Worm (Caenorhabditis elegans) whole organism, L1 larva: ENCODE data around the gene unc-60.

Experiments
- F16B12.6 ChIP-seq: fragments of 150-350 bp; optimal IDR thresholded peaks from 2 replicates; lab custom pipeline; 2014; ENCODE audit warnings: missing biosample characterization, missing genetic modification characterization
- aha-1 ChIP-seq: fragments of 150-350 bp; optimal IDR thresholded peaks from 2 replicates; lab custom pipeline; 2014; ENCODE audit warnings: missing biosample characterization, missing genetic modification characterization
- alr-1 ChIP-seq: fragments of 200-800 bp; sonication (Bioruptor generic); optimal IDR thresholded peaks from 2 replicates; lab custom pipeline; 2018; ENCODE audit warnings: borderline replicate concordance, mild to moderate bottlenecking, missing genetic modification characterization, missing compliant biosample characterization
- aly-2 ChIP-seq: fragments of 150-350 bp; optimal IDR thresholded peaks from 2 replicates; lab custom pipeline; 2014; ENCODE audit warnings: missing biosample characterization, missing genetic modification characterization
- ama-1 ChIP-seq: fragments of 150-350 bp; optimal IDR thresholded peaks from 2 replicates; lab custom pipeline; 2014
- blmp-1 ChIP-seq: fragments of 150-350 bp; optimal IDR thresholded peaks from 2 replicates; lab custom pipeline; 2014; ENCODE audit warnings: missing biosample characterization, missing genetic modification characterization
- ceh-8 ChIP-seq: fragments of 200-800 bp; sonication (Bioruptor generic); optimal IDR thresholded peaks from 2 replicates; lab custom pipeline; 2018; ENCODE audit warnings: mild to moderate bottlenecking, missing genetic modification characterization, moderate library complexity, missing compliant biosample characterization
- ceh-88 ChIP-seq: fragments of 200-800 bp; sonication (Bioruptor generic); IDR thresholded peaks from 2 replicates; pipeline ENCODE4 v1.3.6; 2022; ENCODE audit warnings: missing genetic modification characterization, missing compliant biosample characterization
- ceh-90 ChIP-seq: sonication (generic microtip); optimal IDR thresholded peaks from 2 replicates; lab custom pipeline; 2016; ENCODE audit warnings: missing genetic modification characterization, missing compliant biosample characterization
- ces-1 ChIP-seq: fragments of 150-350 bp; optimal IDR thresholded peaks from 2 replicates; lab custom pipeline; 2014; ENCODE audit warnings: missing biosample characterization, missing genetic modification reagents, missing genetic modification characterization
- dpl-1 ChIP-seq, 3 experiments: fragments of 150-350 bp in 2 of 3; sonication (generic microtip) in 1 of 3; optimal IDR thresholded peaks; 2 replicates each; lab custom pipeline; 2014 to 2017; ENCODE audit warnings: missing biosample characterization in 3 of 3, missing genetic modification characterization in 3 of 3, missing genetic modification reagents in 3 of 3
- dsc-1 ChIP-seq: sonication (generic microtip); optimal IDR thresholded peaks from 2 replicates; lab custom pipeline; 2016; ENCODE audit warnings: mild to moderate bottlenecking, missing genetic modification characterization, missing compliant biosample characterization
- efl-1 ChIP-seq, 4 experiments: fragments of 150-350 bp; optimal IDR thresholded peaks in 3 of 4; peaks in 1 of 4; 1 replicate in 1 of 4; 2 replicates in 3 of 4; lab custom pipeline; 2014; ENCODE audit warnings: missing biosample characterization in 2 of 4, missing genetic modification characterization in 2 of 4, missing genetic modification reagents in 2 of 4
- egl-13 ChIP-seq: sonication (generic microtip); optimal IDR thresholded peaks from 2 replicates; lab custom pipeline; 2016; ENCODE audit warnings: missing genotype, missing genetic modification reagents, missing genetic modification characterization, missing compliant biosample characterization
- elt-2 ChIP-seq: sonication (generic microtip); optimal IDR thresholded peaks from 2 replicates; lab custom pipeline; 2016; ENCODE audit warnings: missing genetic modification characterization, mild to moderate bottlenecking, inconsistent platforms, missing compliant biosample characterization, missing genetic modification reagents
- elt-3 ChIP-seq, 6 experiments: fragments of 150-350 bp in 1 of 6; sonication (generic microtip); optimal IDR thresholded peaks; 2 replicates each; lab custom pipeline; 2017 to 2018; ENCODE audit warnings: missing biosample characterization in 6 of 6, missing genetic modification characterization in 6 of 6, inconsistent platforms in 1 of 6
- ets-5 ChIP-seq: fragments of 200-800 bp; sonication (Bioruptor generic); IDR thresholded peaks from 2 replicates; pipeline ENCODE4 v1.3.6; 2022; ENCODE audit warnings: missing genetic modification characterization, missing compliant biosample characterization
- fkh-4 ChIP-seq: sonication (generic microtip); optimal IDR thresholded peaks from 2 replicates; lab custom pipeline; 2016; ENCODE audit warnings: missing compliant biosample characterization, missing genetic modification characterization, borderline replicate concordance
- fkh-8 ChIP-seq: sonication (generic microtip); optimal IDR thresholded peaks from 2 replicates; lab custom pipeline; 2016; ENCODE audit warnings: mild to moderate bottlenecking, missing genetic modification characterization, missing compliant biosample characterization
- fos-1 ChIP-seq: fragments of 150-350 bp; optimal IDR thresholded peaks from 2 replicates; lab custom pipeline; 2014; ENCODE audit warnings: missing biosample characterization, missing genetic modification characterization
- grh-1 ChIP-seq: fragments of 200-800 bp; sonication (Bioruptor generic); IDR thresholded peaks from 2 replicates; pipeline ENCODE4 v1.3.6; 2022; ENCODE audit warnings: missing genetic modification reagents, missing genetic modification characterization, missing compliant biosample characterization
- hlh-4 ChIP-seq: sonication (generic microtip); optimal IDR thresholded peaks from 2 replicates; lab custom pipeline; 2016; ENCODE audit warnings: mild to moderate bottlenecking, missing genetic modification characterization, missing compliant biosample characterization
- irx-1 ChIP-seq: sonication (generic microtip); optimal IDR thresholded peaks from 2 replicates; lab custom pipeline; 2016; ENCODE audit warnings: missing genetic modification characterization, missing compliant biosample characterization
- lin-14 ChIP-seq: fragments of 200-800 bp; sonication (Bioruptor generic); optimal IDR thresholded peaks from 2 replicates; lab custom pipeline; 2018; ENCODE audit warnings: mild to moderate bottlenecking, missing genetic modification characterization, moderate library complexity, missing compliant biosample characterization
- lin-39 ChIP-seq: fragments of 150-350 bp; optimal IDR thresholded peaks from 2 replicates; lab custom pipeline; 2014; ENCODE audit warnings: missing biosample characterization, missing genetic modification reagents, missing genetic modification characterization
- lir-3 ChIP-seq: sonication (generic microtip); optimal IDR thresholded peaks from 2 replicates; lab custom pipeline; 2016; ENCODE audit warnings: mild to moderate bottlenecking, missing genetic modification characterization, moderate library complexity, missing compliant biosample characterization; ENCODE audit not compliant: poor library complexity
- mdl-1 ChIP-seq, 2 experiments: fragments of 150-350 bp; optimal IDR thresholded peaks; 2 replicates each; lab custom pipeline; 2014 to 2017; ENCODE audit warnings: missing biosample characterization in 2 of 2, missing genetic modification characterization in 2 of 2, inconsistent platforms in 1 of 2
- mef-2 ChIP-seq: fragments of 150-350 bp; optimal IDR thresholded peaks from 2 replicates; lab custom pipeline; 2014; ENCODE audit warnings: missing biosample characterization, missing genetic modification characterization
- mep-1 ChIP-seq: fragments of 150-350 bp; optimal IDR thresholded peaks from 2 replicates; lab custom pipeline; 2014; ENCODE audit warnings: missing biosample characterization, missing genetic modification characterization
- nhr-11 ChIP-seq: fragments of 150-350 bp; optimal IDR thresholded peaks from 2 replicates; lab custom pipeline; 2014; ENCODE audit warnings: missing biosample characterization, missing genetic modification characterization
- nhr-12 ChIP-seq: sonication (generic microtip); optimal IDR thresholded peaks from 2 replicates; lab custom pipeline; 2017; ENCODE audit warnings: missing biosample characterization, missing genetic modification characterization
- nhr-19 ChIP-seq: fragments of 200-800 bp; sonication (Bioruptor generic); conservative IDR thresholded peaks from 2 replicates; pipeline ENCODE4 v1.3.6; 2022; ENCODE audit warnings: missing genetic modification characterization, missing compliant biosample characterization
- nhr-20 ChIP-seq: sonication (generic microtip); optimal IDR thresholded peaks from 2 replicates; lab custom pipeline; 2016; ENCODE audit warnings: mild to moderate bottlenecking, missing genetic modification characterization, missing compliant biosample characterization
- nhr-237 ChIP-seq: fragments of 150-350 bp; optimal IDR thresholded peaks from 2 replicates; lab custom pipeline; 2014; ENCODE audit warnings: missing biosample characterization, missing genetic modification characterization
- nhr-28 ChIP-seq: fragments of 150-350 bp; optimal IDR thresholded peaks from 2 replicates; lab custom pipeline; 2014; ENCODE audit warnings: missing biosample characterization, missing genetic modification characterization
- nhr-47 ChIP-seq: sonication (generic microtip); optimal IDR thresholded peaks from 2 replicates; lab custom pipeline; 2016; ENCODE audit warnings: mild to moderate bottlenecking, missing genetic modification characterization, moderate library complexity, missing compliant biosample characterization
- nhr-71 ChIP-seq: sonication (generic microtip); optimal IDR thresholded peaks from 2 replicates; lab custom pipeline; 2016; ENCODE audit warnings: mild to moderate bottlenecking, missing genetic modification characterization, moderate library complexity, missing compliant biosample characterization
- nhr-76 ChIP-seq: sonication (generic microtip); optimal IDR thresholded peaks from 2 replicates; lab custom pipeline; 2017; ENCODE audit warnings: missing biosample characterization, missing genetic modification characterization
- nhr-90 ChIP-seq: sonication (generic microtip); optimal IDR thresholded peaks from 2 replicates; lab custom pipeline; 2016; ENCODE audit warnings: mild to moderate bottlenecking, missing genetic modification characterization, missing compliant biosample characterization; ENCODE audit not compliant: poor library complexity
- rnt-1 ChIP-seq: sonication (generic microtip); optimal IDR thresholded peaks from 2 replicates; lab custom pipeline; 2016; ENCODE audit warnings: mild to moderate bottlenecking, missing genetic modification characterization, moderate library complexity, missing compliant biosample characterization
- skn-1 ChIP-seq: fragments of 150-350 bp; optimal IDR thresholded peaks from 2 replicates; lab custom pipeline; 2014; ENCODE audit warnings: missing biosample characterization, missing genetic modification characterization
- sox-4 ChIP-seq: sonication (generic microtip); optimal IDR thresholded peaks from 2 replicates; lab custom pipeline; 2016; ENCODE audit warnings: missing genetic modification characterization, missing compliant biosample characterization
- sup-37 ChIP-seq: fragments of 200-800 bp; sonication (Bioruptor generic); optimal IDR thresholded peaks from 2 replicates; lab custom pipeline; 2018; ENCODE audit warnings: mild to moderate bottlenecking, missing genetic modification characterization, missing compliant biosample characterization
- swsn-7 ChIP-seq: sonication (generic microtip); optimal IDR thresholded peaks from 2 replicates; lab custom pipeline; 2016; ENCODE audit warnings: missing genetic modification characterization, missing compliant biosample characterization
- tbx-2 ChIP-seq: sonication (generic microtip); optimal IDR thresholded peaks from 2 replicates; lab custom pipeline; 2016; ENCODE audit warnings: missing genetic modification characterization, missing compliant biosample characterization
- tlp-1 ChIP-seq: fragments of 150-350 bp; optimal IDR thresholded peaks from 2 replicates; lab custom pipeline; 2014; ENCODE audit warnings: missing biosample characterization, missing genetic modification characterization
- unc-130 ChIP-seq: fragments of 150-350 bp; optimal IDR thresholded peaks from 2 replicates; lab custom pipeline; 2017; ENCODE audit warnings: missing biosample characterization, missing genetic modification characterization, inconsistent platforms
- unc-30 ChIP-seq: sonication (generic microtip); optimal IDR thresholded peaks from 2 replicates; lab custom pipeline; 2017; ENCODE audit warnings: missing biosample characterization, missing genetic modification characterization
- unc-86 ChIP-seq: sonication (generic microtip); optimal IDR thresholded peaks from 2 replicates; lab custom pipeline; 2016; ENCODE audit warnings: missing genetic modification characterization, missing compliant biosample characterization
- unc-98 ChIP-seq: fragments of 200-800 bp; sonication (Bioruptor generic); IDR thresholded peaks from 2 replicates; pipeline ENCODE4 v1.3.6; 2022; ENCODE audit warnings: missing genetic modification characterization, missing compliant biosample characterization

The unc-60 gene

DNA sequence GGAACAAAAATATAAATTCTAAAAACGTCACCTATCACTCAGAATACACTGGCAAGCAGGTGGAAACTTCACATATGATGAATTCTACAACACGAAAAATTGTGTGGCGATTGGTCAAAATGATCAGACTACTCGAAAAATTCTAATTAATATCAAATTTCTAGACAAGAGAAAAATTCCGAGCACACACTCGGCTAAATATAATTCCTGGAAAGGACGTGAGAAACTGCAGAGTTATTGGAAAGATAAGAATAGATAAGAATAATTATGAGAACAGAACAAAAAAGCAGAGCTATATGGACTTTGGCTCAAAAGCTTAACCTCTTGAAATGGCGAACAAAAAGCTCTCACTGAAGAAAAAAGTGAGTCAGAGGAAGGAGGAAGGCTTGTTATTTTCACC, 12.4 kb downstream of the unc-60 start:
- TF ChIP-seq unc-30, result no peak
- no peak for TF ChIP-seq alr-1 (tag; lab: Kevin White, UChicago)
- TF ChIP-seq nhr-19, result no peak
- peak; percentile 70 for TF ChIP-seq dsc-1 (tag; lab: Kevin White, UChicago)
- no peak for TF ChIP-seq irx-1
- no peak for TF ChIP-seq dpl-1 (GFP tag; optimal IDR thresholded peaks at IDR 0.05; lab: Kevin White, UChicago)
- no peak for TF ChIP-seq nhr-90 (tag; lab: Kevin White, UChicago)
- no peak for TF ChIP-seq nhr-76
- no peak for TF ChIP-seq egl-13 (tag; lab: Kevin White, UChicago)
- TF ChIP-seq efl-1 (optimal IDR thresholded peaks at IDR 0.05; lab: Kevin White, UChicago), result no peak
- no peak for TF ChIP-seq efl-1 (GFP tag; optimal IDR thresholded peaks at IDR 0.05 in 1 of 2; lab: Kevin White, UChicago)
- TF ChIP-seq hlh-4 (tag; lab: Kevin White, UChicago), result peak; percentile 53
- no peak for TF ChIP-seq swsn-7
- peak; percentile 48 for TF ChIP-seq nhr-71 (tag; lab: Kevin White, UChicago)
- TF ChIP-seq ces-1, result no peak
- TF ChIP-seq unc-98 (GFP tag; lab: Robert Waterston, UW), result no peak
- TF ChIP-seq F16B12.6 (tag; lab: Kevin White, UChicago), result no peak
- peak; percentile 2 for TF ChIP-seq sox-4 (tag; lab: Kevin White, UChicago)
- no peak for TF ChIP-seq mef-2 (tag; lab: Kevin White, UChicago)
- no peak for TF ChIP-seq elt-3 (tag; optimal IDR thresholded peaks at IDR 0.05; lab: Kevin White, UChicago)
- TF ChIP-seq ceh-8, result no peak
- peak; percentile 30 for TF ChIP-seq nhr-47 (tag; lab: Kevin White, UChicago)
- no peak for TF ChIP-seq aly-2
- TF ChIP-seq lir-3, result no peak
- no peak for TF ChIP-seq unc-130
- TF ChIP-seq lin-39, result no peak
- TF ChIP-seq ama-1 (lab: Kevin White, UChicago), result no peak
- TF ChIP-seq fkh-8 (tag; lab: Kevin White, UChicago), result peak; percentile 85
- no peak for TF ChIP-seq mdl-1 (tag; optimal IDR thresholded peaks at IDR 0.05; lab: Kevin White, UChicago)
- no peak for TF ChIP-seq nhr-28 (tag; lab: Kevin White, UChicago)
- TF ChIP-seq nhr-11 (tag; lab: Kevin White, UChicago), result no peak
- TF ChIP-seq aha-1, result no peak
- peak; percentile 30 for TF ChIP-seq lin-14
- TF ChIP-seq elt-2 (tag; lab: Kevin White, UChicago), result no peak

DNA sequence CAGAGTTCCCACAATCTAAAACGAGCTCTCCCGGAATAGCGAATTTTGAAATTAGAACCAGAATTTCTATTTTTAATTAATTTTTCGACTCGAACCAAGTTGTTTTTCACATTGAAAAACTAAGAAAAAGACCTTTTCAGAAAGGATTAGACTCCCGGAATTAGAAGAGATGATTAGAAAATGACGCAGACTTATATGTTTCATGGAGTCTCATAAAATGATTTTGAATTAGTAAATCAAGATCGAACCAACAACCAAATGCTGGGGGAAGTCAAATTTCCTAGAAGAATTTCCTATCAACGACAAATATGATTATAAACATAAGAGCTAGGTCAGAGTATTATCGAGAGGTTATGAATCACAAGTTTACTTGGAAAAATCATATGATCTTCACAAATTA, 13.8 kb downstream of the unc-60 start:
- no peak for TF ChIP-seq rnt-1
- TF ChIP-seq fkh-8 (tag; lab: Kevin White, UChicago), result peak; percentile 59
- TF ChIP-seq mep-1, result no peak
- TF ChIP-seq dsc-1 (tag; lab: Kevin White, UChicago), result peak; percentile 71
- TF ChIP-seq nhr-47 (tag; lab: Kevin White, UChicago), result peak; percentile 53
- TF ChIP-seq ceh-88, result no peak
- no peak for TF ChIP-seq alr-1 (tag; lab: Kevin White, UChicago)
- TF ChIP-seq tlp-1 (tag; lab: Kevin White, UChicago), result no peak
- TF ChIP-seq nhr-71 (tag; lab: Kevin White, UChicago), result peak; percentile 51
- TF ChIP-seq lin-14, result peak; percentile 56
- TF ChIP-seq efl-1 (optimal IDR thresholded peaks at IDR 0.05; lab: Kevin White, UChicago), result no peak
- peak in 1 of 2 experiments; percentile 67 for TF ChIP-seq efl-1 (GFP tag; optimal IDR thresholded peaks at IDR 0.05 in 1 of 2; lab: Kevin White, UChicago)

DNA sequence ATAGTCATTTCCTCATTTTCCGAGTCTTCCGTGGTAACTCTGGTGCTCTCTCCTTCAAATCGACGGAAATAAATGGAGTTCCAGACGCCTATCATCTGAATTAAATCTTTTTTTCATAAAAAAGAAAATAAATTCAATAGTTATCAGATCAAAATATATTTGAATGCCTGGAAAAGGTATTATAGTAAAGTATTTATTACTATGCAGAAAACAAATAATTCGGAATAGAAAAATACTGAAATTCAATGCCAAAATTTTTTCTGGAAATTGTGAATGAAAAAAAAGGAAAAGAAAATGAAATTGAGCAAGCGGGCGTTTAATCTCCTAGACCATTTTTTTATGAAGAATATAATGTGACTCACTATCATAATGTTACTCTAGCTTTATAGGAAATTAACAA, 16.6 kb downstream of the unc-60 start, which contains the start of gene C38C3.6:
TSS of gene C38C3.6 (minus strand) at position 101 of the 400 bp plus-strand sequence.
- TF ChIP-seq blmp-1 (tag; lab: Kevin White, UChicago) (no peak), alr-1 (tag; lab: Kevin White, UChicago) (no peak), nhr-237 (tag; lab: Kevin White, UChicago) (no peak), ama-1 (lab: Kevin White, UChicago) (no peak), skn-1 (no peak), ceh-90 (no peak), fkh-4 (tag; lab: Kevin White, UChicago) (no peak), egl-13 (tag; lab: Kevin White, UChicago) (no peak), grh-1 (GFP tag; lab: Robert Waterston, UW) (no peak), sup-37 (GFP tag; lab: Kevin White, UChicago) (no peak), elt-3 (tag; optimal IDR thresholded peaks at IDR 0.05; lab: Kevin White, UChicago) (no peak), unc-86 (no peak), ets-5 (GFP tag; lab: Robert Waterston, UW) (no peak), tbx-2 (tag; lab: Kevin White, UChicago) (no peak), mef-2 (tag; lab: Kevin White, UChicago) (no peak), nhr-12 (tag; lab: Kevin White, UChicago) (no peak), fos-1 (tag; lab: Kevin White, UChicago) (no peak), aly-2 (no peak), nhr-20 (no peak)
